Worm (Caenorhabditis elegans): ENCODE measurements around the gene K09C4.5.

DNA sequence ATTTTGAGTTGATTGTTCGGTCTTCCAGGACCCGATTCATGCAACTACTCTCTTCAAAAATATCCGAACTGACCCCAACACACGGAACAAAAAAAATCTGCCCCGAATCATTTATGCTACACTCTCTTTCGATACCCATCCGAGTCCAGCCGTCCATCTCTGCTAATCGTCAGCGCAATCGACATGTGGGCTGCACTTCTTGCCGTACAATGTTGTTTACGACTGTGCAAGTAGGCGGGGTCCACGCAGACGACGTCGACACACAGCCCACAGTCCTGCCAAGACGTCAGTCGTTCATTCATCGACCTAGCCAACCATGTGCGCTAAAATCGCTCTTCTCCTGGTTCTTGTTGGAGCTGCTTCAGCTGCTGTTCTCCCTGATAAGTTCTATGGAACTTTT is 23.6 kb upstream of the K09C4.5 start, which contains the start of gene lbp-1:
- TF ChIP-seq nhr-12 (tag; optimal IDR thresholded peaks at IDR 0.05) (no peak), ztf-11 (tag; optimal IDR thresholded peaks at IDR 0.05) (no peak)

Measured in whole organism, L1 larva.